Fruit fly (Drosophila melanogaster) whole organism, embryonic: Measurements from ENCODE around the gene CG13085.

Experiments used
- Adf1 ChIP-seq: fragments of 200-800 bp; sonication (Bioruptor generic); IDR thresholded peaks from 2 replicates; pipeline ENCODE4 v1.3.6; 2022; ENCODE audit warnings: missing biosample characterization, missing genetic modification characterization
- Atf6 ChIP-seq: fragments of 200-800 bp; sonication (Bioruptor generic); IDR thresholded peaks from 2 replicates; pipeline ENCODE4 v1.3.6; 2022; ENCODE audit warnings: missing biosample characterization, missing genetic modification characterization
- Bgb ChIP-seq: fragments of 200-800 bp; sonication (Bioruptor generic); IDR thresholded peaks from 2 replicates; pipeline ENCODE4 v1.3.6; 2022; ENCODE audit warnings: missing biosample characterization, missing genetic modification characterization; ENCODE audit not compliant: partially characterized antibody
- BtbVII ChIP-seq: fragments of 200-800 bp; sonication (Bioruptor generic); optimal IDR thresholded peaks from 3 replicates; lab custom pipeline; 2017; ENCODE audit warnings: missing biosample characterization, mild to moderate bottlenecking, missing genetic modification characterization
- CG10565 ChIP-seq: fragments of 200-800 bp; sonication (Bioruptor generic); optimal IDR thresholded peaks from 3 replicates; lab custom pipeline; 2016; ENCODE audit warnings: missing biosample characterization, mild to moderate bottlenecking, missing genetic modification characterization
- CG11504 ChIP-seq: fragments of 200-800 bp; sonication (Bioruptor generic); optimal IDR thresholded peaks from 3 replicates; lab custom pipeline; 2019; ENCODE audit warnings: missing biosample characterization, mild to moderate bottlenecking, missing genetic modification characterization, moderate library complexity
- CG12104 ChIP-seq: fragments of 200-800 bp; sonication (Bioruptor generic); optimal IDR thresholded peaks from 3 replicates; lab custom pipeline; 2016; ENCODE audit warnings: missing biosample characterization, missing genetic modification characterization
- CG12769 ChIP-seq: fragments of 200-800 bp; sonication (Bioruptor generic); optimal IDR thresholded peaks from 2 replicates; lab custom pipeline; 2019; ENCODE audit warnings: missing biosample characterization, mild to moderate bottlenecking, missing genetic modification characterization, moderate library complexity
- CG14014 ChIP-seq: fragments of 200-800 bp; sonication (Bioruptor generic); IDR thresholded peaks from 2 replicates; pipeline ENCODE4 v1.3.6; 2022; ENCODE audit warnings: missing biosample characterization, missing genetic modification characterization
- CG14710 ChIP-seq: fragments of 200-800 bp; sonication (Bioruptor generic); optimal IDR thresholded peaks from 3 replicates; lab custom pipeline; 2019; ENCODE audit warnings: missing biosample characterization, mild to moderate bottlenecking, missing genetic modification characterization, moderate library complexity
- CG14965 ChIP-seq: fragments of 200-800 bp; sonication (Bioruptor generic); optimal IDR thresholded peaks from 2 replicates; lab custom pipeline; 2016; ENCODE audit warnings: missing biosample characterization, missing genetic modification characterization, borderline replicate concordance
- CG15479 ChIP-seq: fragments of 200-800 bp; sonication (Bioruptor generic); optimal IDR thresholded peaks from 3 replicates; lab custom pipeline; 2019; ENCODE audit warnings: missing biosample characterization, mild to moderate bottlenecking, missing genetic modification characterization, moderate library complexity
- CG17802 ChIP-seq: fragments of 200-800 bp; sonication (Bioruptor generic); optimal IDR thresholded peaks from 2 replicates; lab custom pipeline; 2018; ENCODE audit warnings: missing biosample characterization, mild to moderate bottlenecking, missing genetic modification characterization, moderate library complexity
- CG18764 ChIP-seq: fragments of 200-800 bp; sonication (Bioruptor generic); optimal IDR thresholded peaks from 3 replicates; lab custom pipeline; 2016; ENCODE audit warnings: missing biosample characterization, missing genetic modification characterization
- CG2875 ChIP-seq: fragments of 200-800 bp; sonication (Bioruptor generic); optimal IDR thresholded peaks from 2 replicates; lab custom pipeline; 2017; ENCODE audit warnings: missing biosample characterization, mild to moderate bottlenecking, missing genetic modification characterization, missing genetic modification reagents
- CG3163 ChIP-seq: fragments of 200-800 bp; sonication (Bioruptor generic); optimal IDR thresholded peaks from 3 replicates; lab custom pipeline; 2016; ENCODE audit warnings: missing biosample characterization, missing genetic modification characterization
- CG3407 ChIP-seq: fragments of 200-800 bp; sonication (Bioruptor generic); optimal IDR thresholded peaks from 2 replicates; lab custom pipeline; 2018; ENCODE audit warnings: missing biosample characterization, mild to moderate bottlenecking, missing genetic modification characterization
- CG34376 ChIP-seq: fragments of 200-800 bp; sonication (Bioruptor generic); optimal IDR thresholded peaks from 2 replicates; lab custom pipeline; 2018; ENCODE audit warnings: missing biosample characterization, mild to moderate bottlenecking, missing genetic modification characterization
- CG4424 ChIP-seq: fragments of 200-800 bp; sonication (Bioruptor generic); optimal IDR thresholded peaks from 3 replicates; lab custom pipeline; 2016; ENCODE audit warnings: missing biosample characterization, missing genetic modification characterization
- CG6272 ChIP-seq: fragments of 200-800 bp; sonication (Bioruptor generic); IDR thresholded peaks from 2 replicates; pipeline ENCODE4 v1.3.6; 2022; ENCODE audit warnings: missing biosample characterization, missing genetic modification characterization
- CG7556 ChIP-seq: fragments of 200-800 bp; sonication (Bioruptor generic); optimal IDR thresholded peaks from 2 replicates; lab custom pipeline; 2017; ENCODE audit warnings: missing biosample characterization, mild to moderate bottlenecking, missing genetic modification characterization
- CG8388 ChIP-seq: fragments of 200-800 bp; sonication (Bioruptor generic); optimal IDR thresholded peaks from 2 replicates; lab custom pipeline; 2019; ENCODE audit warnings: missing biosample characterization, mild to moderate bottlenecking, missing genetic modification characterization, moderate library complexity
- CG8924 ChIP-seq: fragments of 200-800 bp; optimal IDR thresholded peaks from 3 replicates; lab custom pipeline; 2019; ENCODE audit warnings: missing biosample characterization, mild to moderate bottlenecking, missing genetic modification characterization, moderate library complexity
- CG9437 ChIP-seq: fragments of 200-800 bp; sonication (Bioruptor generic); optimal IDR thresholded peaks from 2 replicates; lab custom pipeline; 2018; ENCODE audit warnings: missing biosample characterization, mild to moderate bottlenecking, missing genetic modification characterization
- CG9876 ChIP-seq: fragments of 200-800 bp; sonication (Bioruptor generic); optimal IDR thresholded peaks from 2 replicates; lab custom pipeline; 2016; ENCODE audit warnings: missing biosample characterization, missing genetic modification characterization
- Deaf1 ChIP-seq: fragments of 200-800 bp; optimal IDR thresholded peaks from 3 replicates; lab custom pipeline; 2019; ENCODE audit warnings: missing biosample characterization, mild to moderate bottlenecking, missing genetic modification characterization, moderate library complexity
- Elba2 ChIP-seq: fragments of 200-800 bp; sonication (Bioruptor generic); optimal IDR thresholded peaks from 3 replicates; lab custom pipeline; 2016; ENCODE audit warnings: missing biosample characterization, missing genetic modification characterization
- Ets97D ChIP-seq: fragments of 200-800 bp; sonication (Bioruptor generic); optimal IDR thresholded peaks from 3 replicates; lab custom pipeline; 2016; ENCODE audit warnings: missing biosample characterization, missing genetic modification characterization
- Hr51 ChIP-seq, 2 experiments: fragments of 200-800 bp; sonication (Bioruptor generic); optimal IDR thresholded peaks; 2 replicates in 1 of 2; 3 replicates in 1 of 2; lab custom pipeline; 2016 to 2018; ENCODE audit warnings: missing biosample characterization in 2 of 2, missing genetic modification characterization in 2 of 2, mild to moderate bottlenecking in 1 of 2, moderate library complexity in 1 of 2
- Mrtf ChIP-seq: fragments of 200-800 bp; sonication (Bioruptor generic); IDR thresholded peaks from 3 replicates; pipeline ENCODE4 v1.3.6; 2022; ENCODE audit warnings: missing biosample characterization, missing genetic modification characterization
- Oaz ChIP-seq: fragments of 200-800 bp; sonication (Bioruptor generic); IDR thresholded peaks from 2 replicates; pipeline ENCODE4 v1.3.6; 2022; ENCODE audit warnings: missing biosample characterization, missing genetic modification characterization
- Ravus ChIP-seq: fragments of 200-800 bp; sonication (Bioruptor generic); IDR thresholded peaks from 2 replicates; pipeline ENCODE4 v1.3.6; 2022; ENCODE audit warnings: missing biosample characterization, missing genetic modification characterization
- Sin3A ChIP-seq: fragments of >200 bp; optimal IDR thresholded peaks from 2 replicates; lab custom pipeline; 2018
- Sry-β ChIP-seq: fragments of 200-800 bp; sonication (Bioruptor generic); optimal IDR thresholded peaks from 2 replicates; lab custom pipeline; 2018; ENCODE audit warnings: missing biosample characterization, mild to moderate bottlenecking, missing genetic modification characterization, moderate library complexity
- Xrp1 ChIP-seq: fragments of 200-800 bp; sonication (Bioruptor generic); IDR thresholded peaks from 2 replicates; pipeline ENCODE4 v1.3.6; 2022; ENCODE audit warnings: missing biosample characterization, missing genetic modification characterization
- az2 ChIP-seq: fragments of 200-800 bp; sonication (Bioruptor generic); optimal IDR thresholded peaks from 3 replicates; lab custom pipeline; 2016; ENCODE audit warnings: missing biosample characterization, missing genetic modification characterization
- crc ChIP-seq: fragments of 200-800 bp; sonication (Bioruptor generic); optimal IDR thresholded peaks from 2 replicates; lab custom pipeline; 2016; ENCODE audit warnings: missing biosample characterization, missing genetic modification characterization
- cwo ChIP-seq: fragments of 200-800 bp; sonication (Bioruptor generic); optimal IDR thresholded peaks from 3 replicates; lab custom pipeline; 2017; ENCODE audit warnings: missing biosample characterization, missing genetic modification characterization, mild to moderate bottlenecking, moderate library complexity, missing genetic modification reagents
- danr ChIP-seq: fragments of 200-800 bp; sonication (Bioruptor generic); IDR thresholded peaks from 2 replicates; pipeline ENCODE4 v1.3.6; 2022; ENCODE audit warnings: missing biosample characterization, missing genetic modification characterization
- dysf ChIP-seq: fragments of 200-800 bp; sonication (Bioruptor generic); IDR thresholded peaks from 3 replicates; pipeline ENCODE4 v1.3.6; 2022; ENCODE audit warnings: missing biosample characterization, missing genetic modification characterization
- eyg ChIP-seq: fragments of 200-800 bp; sonication (Bioruptor generic); optimal IDR thresholded peaks from 3 replicates; lab custom pipeline; 2016; ENCODE audit warnings: missing biosample characterization, missing genetic modification characterization
- fd64A ChIP-seq: fragments of 200-800 bp; sonication (Bioruptor generic); optimal IDR thresholded peaks from 3 replicates; lab custom pipeline; 2018; ENCODE audit warnings: missing biosample characterization, mild to moderate bottlenecking, missing genetic modification characterization
- gcm ChIP-seq: fragments of 200-800 bp; sonication (Bioruptor generic); optimal IDR thresholded peaks from 2 replicates; lab custom pipeline; 2019; ENCODE audit warnings: missing biosample characterization, mild to moderate bottlenecking, missing genetic modification characterization, moderate library complexity
- hb ChIP-seq: fragments of 200-800 bp; sonication (Bioruptor generic); IDR thresholded peaks from 3 replicates; pipeline ENCODE4 v1.3.6; 2022; ENCODE audit warnings: missing biosample characterization, missing genetic modification characterization; ENCODE audit not compliant: partially characterized antibody
- kay ChIP-seq: fragments of 200-800 bp; sonication (Bioruptor generic); optimal IDR thresholded peaks from 2 replicates; lab custom pipeline; 2016; ENCODE audit warnings: missing biosample characterization, missing genetic modification characterization
- nau ChIP-seq: fragments of 200-800 bp; sonication (Bioruptor generic); optimal IDR thresholded peaks from 3 replicates; lab custom pipeline; 2017; ENCODE audit warnings: missing biosample characterization, mild to moderate bottlenecking, missing genetic modification characterization, missing genetic modification reagents
- oc ChIP-seq: fragments of 200-800 bp; sonication (Bioruptor generic); optimal IDR thresholded peaks from 2 replicates; lab custom pipeline; 2018; ENCODE audit warnings: missing biosample characterization, mild to moderate bottlenecking, missing genetic modification characterization, moderate library complexity
- sna ChIP-seq: fragments of 200-800 bp; sonication (Bioruptor generic); IDR thresholded peaks from 2 replicates; pipeline ENCODE4 v1.3.6; 2022; ENCODE audit warnings: missing biosample characterization, missing genetic modification characterization; ENCODE audit not compliant: partially characterized antibody
- usp ChIP-seq: fragments of >200 bp; optimal IDR thresholded peaks from 2 replicates; lab custom pipeline; 2017; ENCODE audit warnings: missing biosample characterization, missing genetic modification characterization
- wek ChIP-seq: fragments of 200-800 bp; sonication (Bioruptor generic); optimal IDR thresholded peaks from 3 replicates; lab custom pipeline; 2018; ENCODE audit warnings: missing biosample characterization, mild to moderate bottlenecking, missing genetic modification characterization, moderate library complexity
- zf30C ChIP-seq: fragments of 200-800 bp; sonication (Bioruptor generic); optimal IDR thresholded peaks from 3 replicates; lab custom pipeline; 2018; ENCODE audit warnings: missing biosample characterization, mild to moderate bottlenecking, missing genetic modification characterization

CG13085 gene

DNA sequence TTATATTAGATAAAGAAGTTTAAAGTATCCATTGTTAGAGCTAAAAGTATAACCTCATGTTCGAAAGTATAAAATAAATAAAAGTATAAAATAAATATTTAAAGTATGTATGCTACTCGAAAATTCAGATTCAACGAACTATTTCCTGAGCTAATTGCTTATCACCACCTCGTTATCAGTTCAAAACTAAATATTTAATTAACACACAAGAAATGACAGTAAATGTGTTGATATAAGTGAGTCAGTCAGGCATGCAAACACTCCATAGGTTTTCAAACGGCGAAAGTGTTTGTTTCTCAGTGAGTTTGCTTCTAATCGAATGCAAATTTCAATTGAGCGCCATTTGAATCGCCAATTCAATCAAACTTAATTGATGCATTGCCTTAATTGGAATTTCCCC is 10.4 kb downstream of the CG13085 start (continued):
- TF ChIP-seq Sry-β (GFP tag; lab: Kevin White, UChicago) (peak; percentile 15), Xrp1 (GFP tag; lab: Robert Waterston, UW) (peak; percentile 68), cwo (no peak), CG17802 (tag; lab: Kevin White, UChicago) (no peak), Hr51 (GFP tag; optimal IDR thresholded peaks at IDR 0.05; lab: Kevin White, UChicago) (no peak), BtbVII (GFP tag; lab: Kevin White, UChicago) (peak; percentile 79), usp (no peak), CG15479 (peak; percentile 14), CG3163 (no peak), CG10565 (GFP tag; lab: Kevin White, UChicago) (no peak), Adf1 (GFP tag; lab: Robert Waterston, UW) (no peak), Ets97D (GFP tag; lab: Kevin White, UChicago) (no peak), hb (GFP tag; lab: Robert Waterston, UW) (no peak), Sin3A (lab: Kevin White, UChicago) (no peak), Deaf1 (tag; lab: Kevin White, UChicago) (no peak), CG6272 (GFP tag; lab: Robert Waterston, UW) (no peak), Elba2 (GFP tag; lab: Kevin White, UChicago) (no peak), CG9437 (no peak), crc (GFP tag; lab: Kevin White, UChicago) (no peak), Oaz (GFP tag; lab: Robert Waterston, UW) (no peak), CG18764 (peak; percentile 12), Mrtf (GFP tag; lab: Robert Waterston, UW) (no peak), dysf (no peak), fd64A (peak; percentile 79), Atf6 (GFP tag; lab: Robert Waterston, UW) (no peak), CG2875 (GFP tag; lab: Kevin White, UChicago) (peak; percentile 65), CG9876 (GFP tag; lab: Kevin White, UChicago) (no peak), CG11504 (peak; percentile 49), sna (GFP tag; lab: Robert Waterston, UW) (no peak), eyg (GFP tag; lab: Kevin White, UChicago) (no peak), az2 (GFP tag; lab: Kevin White, UChicago) (peak; percentile 9), CG14965 (GFP tag; lab: Kevin White, UChicago) (no peak), CG34376 (GFP tag; lab: Kevin White, UChicago) (peak; percentile 4), CG12104 (peak; percentile 16), CG8388 (GFP tag; lab: Kevin White, UChicago) (no peak), zf30C (GFP tag; lab: Kevin White, UChicago) (no peak), CG7556 (peak; percentile 38), CG8924 (tag; lab: Kevin White, UChicago) (peak; percentile 55), kay (GFP tag; lab: Kevin White, UChicago) (no peak), oc (no peak), wek (GFP tag; lab: Kevin White, UChicago) (peak; percentile 85), CG14014 (GFP tag; lab: Robert Waterston, UW) (no peak), CG14710 (tag; lab: Kevin White, UChicago) (peak; percentile 72), CG3407 (GFP tag; lab: Kevin White, UChicago) (peak; percentile 83), danr (GFP tag; lab: Robert Waterston, UW) (no peak), Ravus (GFP tag; lab: Robert Waterston, UW) (no peak), CG4424 (GFP tag; lab: Kevin White, UChicago) (no peak), nau (GFP tag; lab: Kevin White, UChicago) (no peak), CG12769 (tag; lab: Kevin White, UChicago) (no peak), Bgb (no peak), gcm (GFP tag; lab: Kevin White, UChicago) (peak; percentile 84)
